Worm (Caenorhabditis elegans) whole organism, late embryonic: ENCODE measurements around the gene F12A10.6.

Experiments
- C08G9.2 ChIP-seq: sonication (generic microtip); optimal IDR thresholded peaks from 2 replicates; lab custom pipeline; 2016; ENCODE audit warnings: mild to moderate bottlenecking, missing genetic modification characterization, moderate library complexity, missing compliant biosample characterization
- C38D4.7 ChIP-seq: fragments of 200-800 bp; sonication (Bioruptor generic); optimal IDR thresholded peaks from 2 replicates; lab custom pipeline; 2018; ENCODE audit warnings: mild to moderate bottlenecking, missing genetic modification characterization, moderate library complexity, missing compliant biosample characterization
- K09A11.1 ChIP-seq: sonication (generic microtip); optimal IDR thresholded peaks from 2 replicates; lab custom pipeline; 2017; ENCODE audit warnings: antibody characterized with exemption, mild to moderate bottlenecking, missing genetic modification characterization, missing compliant biosample characterization; ENCODE audit not compliant: insufficient read depth
- T23F11.4 ChIP-seq: fragments of 200-800 bp; sonication (Bioruptor generic); optimal IDR thresholded peaks from 2 replicates; lab custom pipeline; 2018; ENCODE audit warnings: mild to moderate bottlenecking, missing genetic modification characterization, missing compliant biosample characterization
- Y22D7AL.16 ChIP-seq: sonication (generic microtip); optimal IDR thresholded peaks from 2 replicates; lab custom pipeline; 2016; ENCODE audit warnings: missing genetic modification characterization, missing compliant biosample characterization
- ahr-1 ChIP-seq: sonication (generic microtip); optimal IDR thresholded peaks from 2 replicates; lab custom pipeline; 2016; ENCODE audit warnings: missing genetic modification characterization, missing compliant biosample characterization
- ama-1 ChIP-seq: fragments of 150-350 bp; optimal IDR thresholded peaks from 2 replicates; lab custom pipeline; 2014
- ceh-14 ChIP-seq: sonication (generic microtip); optimal IDR thresholded peaks from 2 replicates; lab custom pipeline; 2016; ENCODE audit warnings: missing genotype, missing genetic modification characterization, missing compliant biosample characterization
- ceh-19 ChIP-seq: fragments of 200-800 bp; sonication (Bioruptor generic); optimal IDR thresholded peaks from 2 replicates; lab custom pipeline; 2018; ENCODE audit warnings: mild to moderate bottlenecking, missing genetic modification characterization, missing compliant biosample characterization
- ceh-2 ChIP-seq: sonication (generic microtip); optimal IDR thresholded peaks from 2 replicates; lab custom pipeline; 2016; ENCODE audit warnings: missing genotype, missing genetic modification characterization, missing compliant biosample characterization
- ceh-22 ChIP-seq: sonication (generic microtip); optimal IDR thresholded peaks from 2 replicates; lab custom pipeline; 2017; ENCODE audit warnings: missing biosample characterization, missing genetic modification characterization
- ceh-24 ChIP-seq: sonication (generic microtip); optimal IDR thresholded peaks from 2 replicates; lab custom pipeline; 2016; ENCODE audit warnings: mild to moderate bottlenecking, missing genetic modification characterization, missing compliant biosample characterization
- ceh-34 ChIP-seq: sonication (generic microtip); optimal IDR thresholded peaks from 2 replicates; lab custom pipeline; 2016; ENCODE audit warnings: mild to moderate bottlenecking, missing genetic modification characterization, missing compliant biosample characterization
- ceh-45 ChIP-seq: fragments of 200-800 bp; sonication (Bioruptor generic); IDR thresholded peaks from 2 replicates; pipeline ENCODE4 v1.3.6; 2022; ENCODE audit warnings: missing genetic modification reagents, missing genetic modification characterization, missing compliant biosample characterization
- ceh-6 ChIP-seq: fragments of 200-800 bp; sonication (Bioruptor generic); optimal IDR thresholded peaks from 2 replicates; lab custom pipeline; 2018; ENCODE audit warnings: mild to moderate bottlenecking, missing genetic modification characterization, missing compliant biosample characterization
- elt-2 ChIP-seq: sonication (generic microtip); optimal IDR thresholded peaks from 2 replicates; lab custom pipeline; 2016; ENCODE audit warnings: missing genetic modification reagents, missing genetic modification characterization, missing compliant biosample characterization
- elt-4 ChIP-seq: sonication (generic microtip); optimal IDR thresholded peaks from 2 replicates; lab custom pipeline; 2016; ENCODE audit warnings: missing genetic modification characterization, missing compliant biosample characterization
- ets-4 ChIP-seq: sonication (generic microtip); optimal IDR thresholded peaks from 2 replicates; lab custom pipeline; 2016; ENCODE audit warnings: missing genetic modification characterization, missing compliant biosample characterization
- eyg-1 ChIP-seq: sonication (generic microtip); optimal IDR thresholded peaks from 2 replicates; lab custom pipeline; 2016; ENCODE audit warnings: missing genotype, missing genetic modification characterization, missing compliant biosample characterization
- hlh-15 ChIP-seq: sonication (generic microtip); optimal IDR thresholded peaks from 2 replicates; lab custom pipeline; 2016; ENCODE audit warnings: missing genetic modification characterization, missing compliant biosample characterization
- lim-6 ChIP-seq: sonication (generic microtip); optimal IDR thresholded peaks from 2 replicates; lab custom pipeline; 2016; ENCODE audit warnings: missing genetic modification characterization, missing compliant biosample characterization
- npax-4 ChIP-seq: sonication (generic microtip); optimal IDR thresholded peaks from 2 replicates; lab custom pipeline; 2016; ENCODE audit warnings: missing genetic modification characterization, missing compliant biosample characterization
- pag-3 ChIP-seq: sonication (generic microtip); optimal IDR thresholded peaks from 2 replicates; lab custom pipeline; 2016; ENCODE audit warnings: missing compliant biosample characterization, missing genetic modification characterization, borderline replicate concordance
- pat-9 ChIP-seq: fragments of 200-800 bp; sonication (Bioruptor generic); optimal IDR thresholded peaks from 2 replicates; lab custom pipeline; 2018; ENCODE audit warnings: mild to moderate bottlenecking, missing genetic modification characterization, moderate library complexity, missing compliant biosample characterization
- pha-2 ChIP-seq: sonication (generic microtip); optimal IDR thresholded peaks from 2 replicates; lab custom pipeline; 2017; ENCODE audit warnings: mild to moderate bottlenecking, missing genetic modification characterization, missing compliant biosample characterization
- pha-4 ChIP-seq: fragments of 150-350 bp; optimal IDR thresholded peaks from 2 replicates; lab custom pipeline; 2018; ENCODE audit warnings: missing biosample characterization, missing genetic modification reagents, missing genetic modification characterization
- pqm-1 ChIP-seq: sonication (generic microtip); optimal IDR thresholded peaks from 2 replicates; lab custom pipeline; 2016; ENCODE audit warnings: missing genetic modification characterization, missing compliant biosample characterization
- ref-2 ChIP-seq: sonication (generic microtip); optimal IDR thresholded peaks from 2 replicates; lab custom pipeline; 2016; ENCODE audit warnings: missing genetic modification characterization, missing compliant biosample characterization
- rnt-1 ChIP-seq: sonication (generic microtip); optimal IDR thresholded peaks from 2 replicates; lab custom pipeline; 2016; ENCODE audit warnings: missing genetic modification characterization, missing compliant biosample characterization
- sdc-2 ChIP-seq: sonication (generic microtip); optimal IDR thresholded peaks from 2 replicates; lab custom pipeline; 2016; ENCODE audit warnings: missing genotype, missing genetic modification characterization, missing compliant biosample characterization
- sox-2 ChIP-seq: fragments of 200-800 bp; sonication (Bioruptor generic); IDR thresholded peaks from 2 replicates; pipeline ENCODE4 v1.3.6; 2022; ENCODE audit warnings: missing genetic modification reagents, missing genetic modification characterization, missing compliant biosample characterization
- sox-4 ChIP-seq: sonication (generic microtip); optimal IDR thresholded peaks from 2 replicates; lab custom pipeline; 2017; ENCODE audit warnings: mild to moderate bottlenecking, missing genetic modification characterization, inconsistent platforms, missing compliant biosample characterization
- syd-9 ChIP-seq: sonication (generic microtip); optimal IDR thresholded peaks from 2 replicates; lab custom pipeline; 2016; ENCODE audit warnings: mild to moderate bottlenecking, missing genetic modification characterization, moderate library complexity, missing compliant biosample characterization
- tbx-2 ChIP-seq: sonication (generic microtip); optimal IDR thresholded peaks from 2 replicates; lab custom pipeline; 2016; ENCODE audit warnings: missing genetic modification characterization, missing compliant biosample characterization
- tbx-7 ChIP-seq: sonication (generic microtip); optimal IDR thresholded peaks from 2 replicates; lab custom pipeline; 2016; ENCODE audit warnings: missing genotype, missing genetic modification characterization, missing compliant biosample characterization
- ttx-3 ChIP-seq: sonication (generic microtip); optimal IDR thresholded peaks from 2 replicates; lab custom pipeline; 2016; ENCODE audit warnings: missing genetic modification reagents, missing genetic modification characterization, missing compliant biosample characterization
- unc-3 ChIP-seq, 2 experiments: fragments of 200-800 bp in 1 of 2; sonication (Bioruptor generic) in 1 of 2; sonication (generic microtip) in 1 of 2; conservative IDR thresholded peaks in 1 of 2; optimal IDR thresholded peaks in 1 of 2; 2 replicates each; pipeline versions ENCODE4 v1.3.6 to Lab custom; 2016 to 2022; ENCODE audit warnings: missing compliant biosample characterization in 2 of 2, missing genetic modification characterization in 2 of 2, missing genetic modification reagents in 1 of 2
- zip-5 ChIP-seq: sonication (generic microtip); optimal IDR thresholded peaks from 2 replicates; lab custom pipeline; 2016; ENCODE audit warnings: missing genetic modification characterization, missing compliant biosample characterization
- ztf-16 ChIP-seq: sonication (generic microtip); optimal IDR thresholded peaks from 2 replicates; lab custom pipeline; 2017; ENCODE audit warnings: missing genetic modification characterization, missing compliant biosample characterization

Gene F12A10.6

ce11 chrII:5459534-5459933, 34.8 kb downstream of the F12A10.6 start:
- TF ChIP-seq elt-2 (tag; lab: Kevin White, UChicago) (peak; percentile 42), unc-3 (GFP tag; conservative IDR thresholded peaks at IDR 0.05; lab: Robert Waterston, UW) (no peak), unc-3 (tag; optimal IDR thresholded peaks at IDR 0.05; lab: Kevin White, UChicago) (no peak)

- TF ChIP-seq sdc-2 (tag; lab: Kevin White, UChicago) (no peak), tbx-2 (tag; lab: Kevin White, UChicago) (no peak), ttx-3 (tag; lab: Kevin White, UChicago) (no peak), hlh-15 (tag; lab: Kevin White, UChicago) (no peak), ceh-19 (no peak), elt-2 (tag; lab: Kevin White, UChicago) (no peak), elt-4 (tag; lab: Kevin White, UChicago) (no peak), ceh-22 (tag; lab: Kevin White, UChicago) (no peak), ahr-1 (no peak)
Observed at ce11 chrII:5458683-5459410, 35.5 kb downstream of the F12A10.6 start.

DNA sequence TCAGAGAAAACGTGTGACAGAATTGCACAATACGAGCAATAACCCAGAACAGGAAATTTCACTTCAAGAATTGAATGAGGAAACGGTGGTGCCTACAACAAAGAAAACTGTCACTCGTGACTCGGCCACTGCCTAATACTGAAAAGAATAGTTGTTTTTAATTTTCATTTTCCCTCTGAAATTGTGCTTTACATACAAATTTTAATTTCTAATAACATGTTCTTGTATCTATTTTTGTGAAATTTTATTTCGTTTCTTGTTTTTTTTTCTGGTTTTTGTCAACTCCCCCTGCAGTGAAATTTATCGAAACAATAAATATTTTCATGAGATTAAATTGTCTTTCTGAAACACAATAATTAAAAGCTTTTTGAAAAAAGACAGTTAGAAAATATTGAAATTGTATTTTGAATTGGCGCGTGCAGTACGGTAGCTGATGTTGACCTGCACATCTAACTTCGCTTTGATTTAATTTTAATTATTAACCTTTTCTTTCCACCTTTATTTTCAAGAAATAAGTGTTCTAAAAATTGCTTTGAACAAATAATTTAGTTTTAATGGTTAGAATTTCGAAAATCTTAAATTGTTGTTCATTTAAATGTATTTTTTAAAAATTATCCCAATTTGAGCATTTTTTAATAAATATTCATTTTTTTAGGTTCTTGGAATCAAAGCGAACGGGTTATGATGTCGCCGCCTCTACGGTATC, 38.5 kb downstream of the F12A10.6 start, which contains the start of gene daz-1:
Gene daz-1, plus strand, starts transcription at position 656 of the 706 bp plus-strand sequence.
- no peak for TF ChIP-seq pqm-1 (tag; lab: Kevin White, UChicago)
- TF ChIP-seq sox-2 (GFP tag; lab: Robert Waterston, UW) = no peak
- no peak for TF ChIP-seq ceh-45 (GFP tag; lab: Robert Waterston, UW)
- TF ChIP-seq K09A11.1 = no peak
- TF ChIP-seq pha-4 = no peak
- TF ChIP-seq ceh-14 (tag; lab: Kevin White, UChicago) = no peak
- TF ChIP-seq sox-4 (tag; lab: Kevin White, UChicago) = no peak
- TF ChIP-seq syd-9 (tag; lab: Kevin White, UChicago) = no peak
- no peak for TF ChIP-seq hlh-15 (tag; lab: Kevin White, UChicago)
- no peak for TF ChIP-seq ref-2

- no peak for TF ChIP-seq pat-9
- no peak for TF ChIP-seq C38D4.7 (GFP tag; lab: Kevin White, UChicago)
- TF ChIP-seq C08G9.2 (tag; lab: Kevin White, UChicago) = no peak
- TF ChIP-seq ztf-16 (tag; lab: Kevin White, UChicago) = no peak
- no peak for TF ChIP-seq T23F11.4 (GFP tag; lab: Kevin White, UChicago)
- TF ChIP-seq npax-4 (tag; lab: Kevin White, UChicago) = no peak
- no peak for TF ChIP-seq ama-1 (lab: Kevin White, UChicago)
- TF ChIP-seq ceh-24 (tag; lab: Kevin White, UChicago) = no peak
- no peak for TF ChIP-seq ceh-22 (tag; lab: Kevin White, UChicago)
- no peak for TF ChIP-seq ceh-34 (tag; lab: Kevin White, UChicago)
- TF ChIP-seq pha-2 (tag; lab: Kevin White, UChicago) = no peak
- no peak for TF ChIP-seq tbx-7 (tag; lab: Kevin White, UChicago)
- TF ChIP-seq pha-4 = no peak
- no peak for TF ChIP-seq K09A11.1
- TF ChIP-seq ceh-2 (tag; lab: Kevin White, UChicago) = no peak
Observed at ce11 chrII:5453547-5453946, 40.8 kb downstream of the F12A10.6 start, which contains the start of gene dhs-5. Gene dhs-5 (plus strand): TSS chrII:5453847.

ce11 chrII:5451278-5451677, 43.0 kb downstream of the F12A10.6 start:
- TF ChIP-seq tbx-2 (tag; lab: Kevin White, UChicago) (no peak), rnt-1 (no peak), ets-4 (tag; lab: Kevin White, UChicago) (no peak), sox-2 (GFP tag; lab: Robert Waterston, UW) (no peak), pag-3 (tag; lab: Kevin White, UChicago) (no peak), lim-6 (tag; lab: Kevin White, UChicago) (no peak), ceh-34 (tag; lab: Kevin White, UChicago) (no peak), Y22D7AL.16 (tag; lab: Kevin White, UChicago) (no peak), eyg-1 (tag; lab: Kevin White, UChicago) (no peak), ttx-3 (tag; lab: Kevin White, UChicago) (no peak), ceh-6 (GFP tag; lab: Kevin White, UChicago) (no peak), zip-5 (no peak), unc-3 (GFP tag; conservative IDR thresholded peaks at IDR 0.05; lab: Robert Waterston, UW) (no peak), unc-3 (tag; optimal IDR thresholded peaks at IDR 0.05; lab: Kevin White, UChicago) (no peak)
